Worm (Caenorhabditis elegans) whole organism, L3 larva: ENCODE results near the gene T19D12.5.

Experiments used
- R02D3.7 ChIP-seq: fragments of 150-350 bp; optimal IDR thresholded peaks from 2 replicates; lab custom pipeline; 2014; ENCODE audit warnings: missing biosample characterization, missing genetic modification characterization
- ceh-28 ChIP-seq: fragments of 150-350 bp; optimal IDR thresholded peaks from 2 replicates; lab custom pipeline; 2014; ENCODE audit warnings: missing biosample characterization, missing genetic modification reagents, missing genetic modification characterization
- elt-3 ChIP-seq, 3 experiments: fragments of 150-350 bp in 1 of 3; sonication (generic microtip) in 2 of 3; optimal IDR thresholded peaks; 2 replicates in 2 of 3; 4 replicates in 1 of 3; lab custom pipeline; 2014 to 2017; ENCODE audit warnings: missing biosample characterization in 3 of 3, missing genetic modification characterization in 3 of 3

DNA sequence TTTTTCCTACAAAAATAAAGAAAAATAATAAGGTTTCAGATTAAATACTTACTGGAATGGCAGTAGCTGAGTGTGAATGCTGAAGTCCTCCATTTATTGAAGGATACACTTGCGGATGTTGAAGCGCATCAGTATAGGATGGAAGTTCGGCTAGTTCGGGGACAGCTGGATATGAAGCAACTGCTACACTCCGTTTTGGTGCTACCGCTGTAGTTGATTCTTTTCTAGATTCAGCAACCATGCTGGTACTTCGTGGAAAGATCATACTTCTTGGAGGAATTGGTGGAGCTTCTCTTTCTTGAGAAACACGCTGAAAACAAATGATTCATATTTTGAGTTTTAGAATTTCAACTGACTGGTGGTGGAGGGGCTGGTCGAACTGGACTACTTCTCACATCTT lies 27.4 kb downstream of the T19D12.5 start:
- no peak for TF ChIP-seq elt-3 (tag; optimal IDR thresholded peaks at IDR 0.05; lab: Kevin White, UChicago)
- no peak for TF ChIP-seq R02D3.7
- TF ChIP-seq ceh-28 (tag; lab: Kevin White, UChicago): no peak
